5 fruit fly cellular contexts compared by ENCODE assay signal in the genomic region with DNA sequence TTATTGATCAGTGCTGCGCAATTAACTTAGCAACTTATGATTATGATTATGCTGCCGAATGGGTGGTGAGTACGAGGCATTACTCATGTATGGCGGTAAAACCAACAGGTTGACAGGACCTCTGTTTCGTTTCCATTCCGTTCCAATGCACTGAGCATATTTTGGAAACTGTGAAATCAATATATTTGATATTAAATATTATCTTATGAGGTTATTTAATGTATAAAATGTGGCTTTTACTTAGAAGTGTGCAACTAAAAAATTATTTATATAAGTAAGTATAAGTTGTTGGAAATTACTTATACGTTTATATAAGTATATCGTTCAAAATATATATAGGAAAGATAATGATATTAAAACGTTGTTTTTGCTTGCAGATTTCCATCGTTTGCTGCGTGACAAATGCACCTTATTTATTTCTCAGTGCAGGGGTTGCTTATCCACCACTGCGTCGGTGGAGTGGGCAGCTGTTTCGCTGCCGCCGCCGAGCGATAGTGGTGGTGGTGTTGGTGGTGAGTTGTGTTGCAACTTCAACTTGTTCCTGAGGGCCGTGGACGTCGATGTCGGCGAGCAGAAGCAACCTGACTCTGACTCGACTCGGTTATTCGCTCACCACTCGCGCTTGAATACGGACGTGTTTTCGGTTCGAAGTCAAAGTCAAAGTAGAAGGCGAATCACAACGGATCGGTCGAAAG.
A peak's percentile ranks its signal among the peaks of the same experiment; 100 is the strongest.
TF ChIP-seq lines count a peak whose summit lies in the region.

A gene (plus strand): TSS at position 568 of the 695 bp plus-strand sequence.

- TF ChIP-seq CTCF in whole organism, embryonic (GFP tag; optimal IDR thresholded peaks at IDR 0.05; lab: Kevin White, UChicago): peak; percentile 31

TF ChIP-seq in whole organism, adult, 20 proteins besides CTCF, POLR2A, EP300 and RAD21:
- TF ChIP-seq Hr96 (GFP tag; optimal IDR thresholded peaks at IDR 0.05; lab: Kevin White, UChicago): no peak
- TF ChIP-seq CG12768 (GFP tag; optimal IDR thresholded peaks at IDR 0.05; lab: Kevin White, UChicago): peak; percentile 39
- no peak for TF ChIP-seq CG5204 (GFP tag; optimal IDR thresholded peaks at IDR 0.05; lab: Kevin White, UChicago)
- TF ChIP-seq CG7045 (GFP tag; optimal IDR thresholded peaks at IDR 0.05; lab: Kevin White, UChicago): no peak

TF ChIP-seq in whole organism, embryonic, 481 proteins besides CTCF, POLR2A, EP300 and RAD21 (continues in another document):
- TF ChIP-seq nmo (GFP tag; optimal IDR thresholded peaks at IDR 0.05; lab: Kevin White, UChicago) (peak; percentile 93), Myb (GFP tag; optimal IDR thresholded peaks at IDR 0.05; lab: Kevin White, UChicago) (peak; percentile 15), sna (GFP tag; IDR thresholded peaks at IDR 0.05; lab: Robert Waterston, UW; ENCODE audit: partially characterized antibody) (no peak), CG10431 (GFP tag; optimal IDR thresholded peaks at IDR 0.05; lab: Kevin White, UChicago) (peak; percentile 85), Fer1 (GFP tag; optimal IDR thresholded peaks at IDR 0.05; lab: Kevin White, UChicago) (peak; percentile 87), Sox102F (GFP tag; optimal IDR thresholded peaks at IDR 0.05; lab: Kevin White, UChicago) (peak; percentile 84), CG6765 (GFP tag; optimal IDR thresholded peaks at IDR 0.05; lab: Kevin White, UChicago) (peak; percentile 47), crol (GFP tag; IDR thresholded peaks at IDR 0.05; lab: Robert Waterston, UW) (no peak), CG31224 (GFP tag; IDR thresholded peaks at IDR 0.05; lab: Robert Waterston, UW) (peak; percentile 26; the same call in 1 of the 2 replicates), sens (GFP tag; lab: Kevin White, UChicago) (peak; percentile 72), CG32772 (GFP tag; IDR thresholded peaks at IDR 0.05; lab: Robert Waterston, UW) (peak; percentile 58), BEAF-32 (GFP tag; optimal IDR thresholded peaks at IDR 0.05; lab: Kevin White, UChicago) (no peak), CG13775 (GFP tag; optimal IDR thresholded peaks at IDR 0.05; lab: Kevin White, UChicago) (peak; percentile 91), Bteb2 (GFP tag; optimal IDR thresholded peaks at IDR 0.05; lab: Kevin White, UChicago) (no peak), dati (GFP tag; IDR thresholded peaks at IDR 0.05; lab: Robert Waterston, UW) (no peak), sc (optimal IDR thresholded peaks at IDR 0.05; lab: Kevin White, UChicago) (no peak), sc (GFP tag; optimal IDR thresholded peaks at IDR 0.05; lab: Kevin White, UChicago) (peak; percentile 86), stc (GFP tag; IDR thresholded peaks at IDR 0.05; lab: Robert Waterston, UW) (peak; percentile 68), lmd (GFP tag; IDR thresholded peaks at IDR 0.05; lab: Robert Waterston, UW) (peak; percentile 74)

TF ChIP-seq in whole organism, prepupa, 60 proteins besides CTCF, POLR2A, EP300 and RAD21 (continues in another document):
- peak; percentile 89 for TF ChIP-seq CG8119 (GFP tag; IDR thresholded peaks at IDR 0.05; lab: Robert Waterston, UW)
- peak; percentile 50 for TF ChIP-seq Ets21C (GFP tag; optimal IDR thresholded peaks at IDR 0.05; lab: Kevin White, UChicago)
- TF ChIP-seq CG6163 (GFP tag; IDR thresholded peaks at IDR 0.05; lab: Robert Waterston, UW): peak; percentile 75; the same call in 2 of the 3 replicates
- peak; percentile 82 for TF ChIP-seq topi (GFP tag; optimal IDR thresholded peaks at IDR 0.05; lab: Kevin White, UChicago)
- peak; percentile 90 for TF ChIP-seq CG8632 (GFP tag; optimal IDR thresholded peaks at IDR 0.05; lab: Kevin White, UChicago)
- TF ChIP-seq CG7368 (GFP tag; optimal IDR thresholded peaks at IDR 0.05; lab: Kevin White, UChicago): peak; percentile 73
- peak; percentile 91 for TF ChIP-seq dsx (GFP tag; optimal IDR thresholded peaks at IDR 0.05; lab: Kevin White, UChicago; ENCODE audit: poor library complexity, severe bottlenecking)
- TF ChIP-seq OdsH (GFP tag; optimal IDR thresholded peaks at IDR 0.05; lab: Kevin White, UChicago): peak; percentile 91
- TF ChIP-seq CG11762 (GFP tag; optimal IDR thresholded peaks at IDR 0.05; lab: Kevin White, UChicago; ENCODE audit: insufficient read depth): peak; percentile 87
- TF ChIP-seq cyc (GFP tag; optimal IDR thresholded peaks at IDR 0.05; lab: Kevin White, UChicago): peak; percentile 76
- TF ChIP-seq fkh (GFP tag; optimal IDR thresholded peaks at IDR 0.05; lab: Kevin White, UChicago): peak; percentile 25
- TF ChIP-seq salr (GFP tag; optimal IDR thresholded peaks at IDR 0.05; lab: Kevin White, UChicago): peak; percentile 76 to 93
- TF ChIP-seq acj6 (GFP tag; optimal IDR thresholded peaks at IDR 0.05; lab: Kevin White, UChicago): peak; percentile 90
- peak; percentile 82 for TF ChIP-seq CG16779 (tag; optimal IDR thresholded peaks at IDR 0.05; lab: Kevin White, UChicago)
- peak; percentile 96 for TF ChIP-seq Eip78C (GFP tag; lab: Kevin White, UChicago)
- TF ChIP-seq CG6276 (GFP tag; optimal IDR thresholded peaks at IDR 0.05; lab: Kevin White, UChicago): peak; percentile 76
- peak; percentile 38 for TF ChIP-seq dac (GFP tag; optimal IDR thresholded peaks at IDR 0.05; lab: Kevin White, UChicago)
- peak; percentile 93 for TF ChIP-seq CG10631 (GFP tag; optimal IDR thresholded peaks at IDR 0.05; lab: Kevin White, UChicago)
- TF ChIP-seq vri (GFP tag; optimal IDR thresholded peaks at IDR 0.05; lab: Kevin White, UChicago): peak; percentile 79

TF ChIP-seq in whole organism, pupa, 21 proteins besides CTCF, POLR2A, EP300 and RAD21:
- TF ChIP-seq fd96Ca (GFP tag; IDR thresholded peaks at IDR 0.05; lab: Robert Waterston, UW) (peak; percentile 51; the same call in 1 of the 3 replicates), CG13204 (GFP tag; optimal IDR thresholded peaks at IDR 0.05; lab: Kevin White, UChicago) (peak; percentile 82), CG15710 (tag; optimal IDR thresholded peaks at IDR 0.05; lab: Kevin White, UChicago) (peak; percentile 89), D1 (tag; optimal IDR thresholded peaks at IDR 0.05; lab: Kevin White, UChicago) (peak; percentile 97), Ets98B (GFP tag; IDR thresholded peaks at IDR 0.05; lab: Robert Waterston, UW) (peak; percentile 51), rn (GFP tag; IDR thresholded peaks at IDR 0.05; lab: Robert Waterston, UW) (no peak), CG8159 (tag; optimal IDR thresholded peaks at IDR 0.05; lab: Kevin White, UChicago) (peak; percentile 95), Pif1B (GFP tag; optimal IDR thresholded peaks at IDR 0.05; lab: Kevin White, UChicago) (peak; percentile 90), CG8301 (tag; optimal IDR thresholded peaks at IDR 0.05; lab: Kevin White, UChicago) (peak; percentile 84), EcR (GFP tag; optimal IDR thresholded peaks at IDR 0.05; lab: Kevin White, UChicago) (peak; percentile 56), Snoo (tag; optimal IDR thresholded peaks at IDR 0.05; lab: Kevin White, UChicago) (peak; percentile 82), CG17806 (tag; optimal IDR thresholded peaks at IDR 0.05; lab: Kevin White, UChicago) (peak; percentile 90), CG14655 (GFP tag; optimal IDR thresholded peaks at IDR 0.05; lab: Kevin White, UChicago) (peak; percentile 92), gl (tag; optimal IDR thresholded peaks at IDR 0.05; lab: Kevin White, UChicago) (peak; percentile 68), CG32121 (GFP tag; IDR thresholded peaks at IDR 0.05; lab: Robert Waterston, UW) (peak; percentile 62), CG9948 (tag; optimal IDR thresholded peaks at IDR 0.05; lab: Kevin White, UChicago) (peak; percentile 96), CG34367 (tag; optimal IDR thresholded peaks at IDR 0.05; lab: Kevin White, UChicago) (peak; percentile 85), CG4496 (GFP tag; IDR thresholded peaks at IDR 0.05; lab: Robert Waterston, UW) (peak; percentile 73; the same call in 1 of the 3 replicates), CG10348 (GFP tag; IDR thresholded peaks at IDR 0.05; lab: Robert Waterston, UW) (no peak), Pif1A (GFP tag; optimal IDR thresholded peaks at IDR 0.05; lab: Kevin White, UChicago) (peak; percentile 80), CG12605 (GFP tag; IDR thresholded peaks at IDR 0.05; lab: Robert Waterston, UW) (0 out of 2 replicates have a peak, but pooled peaks have one; percentile 33)
TF ChIP-seq in whole organism, pupa: peak in this region for 19.

TF ChIP-seq in whole organism, wandering third instar larva, 38 proteins besides CTCF, POLR2A, EP300 and RAD21 (continues in another document):
- TF ChIP-seq lola (GFP tag; optimal IDR thresholded peaks at IDR 0.05; lab: Kevin White, UChicago): no peak
- peak; percentile 85 for TF ChIP-seq brk (GFP tag; optimal IDR thresholded peaks at IDR 0.05; lab: Kevin White, UChicago)
- peak in 1 of 2 experiments; percentile 90 for TF ChIP-seq foxo (GFP tag; optimal IDR thresholded peaks at IDR 0.05; lab: Kevin White, UChicago)
- peak; percentile 84 for TF ChIP-seq tai (GFP tag; optimal IDR thresholded peaks at IDR 0.05; lab: Kevin White, UChicago)
- no peak for TF ChIP-seq N (GFP tag; optimal IDR thresholded peaks at IDR 0.05; lab: Kevin White, UChicago)
- TF ChIP-seq pan (optimal IDR thresholded peaks at IDR 0.05; lab: Kevin White, UChicago): no peak
- no peak for TF ChIP-seq usp (GFP tag; optimal IDR thresholded peaks at IDR 0.05; lab: Kevin White, UChicago)
- peak; percentile 78 for TF ChIP-seq sage (GFP tag; optimal IDR thresholded peaks at IDR 0.05; lab: Kevin White, UChicago)
- TF ChIP-seq Sp1 (GFP tag; optimal IDR thresholded peaks at IDR 0.05; lab: Kevin White, UChicago): peak; percentile 90
- no peak for TF ChIP-seq Myc (optimal IDR thresholded peaks at IDR 0.05; lab: Kevin White, UChicago)
- TF ChIP-seq Jra (GFP tag; optimal IDR thresholded peaks at IDR 0.05; lab: Kevin White, UChicago): peak; percentile 17
- peak; percentile 59 for TF ChIP-seq Vsx2 (GFP tag; optimal IDR thresholded peaks at IDR 0.05; lab: Kevin White, UChicago; ENCODE audit: partially characterized antibody)
- TF ChIP-seq Hr78 (GFP tag; optimal IDR thresholded peaks at IDR 0.05; lab: Kevin White, UChicago): no peak
- no peak for TF ChIP-seq dl (GFP tag; optimal IDR thresholded peaks at IDR 0.05; lab: Kevin White, UChicago; ENCODE audit: insufficient read depth in 1 of 2, partially characterized antibody in 2 of 2)
- peak; percentile 88 for TF ChIP-seq HLH106 (tag; optimal IDR thresholded peaks at IDR 0.05; lab: Kevin White, UChicago)
- TF ChIP-seq Dif (GFP tag; optimal IDR thresholded peaks at IDR 0.05; lab: Kevin White, UChicago; ENCODE audit: partially characterized antibody): peak; percentile 66
- no peak for TF ChIP-seq GATAd (GFP tag; optimal IDR thresholded peaks at IDR 0.05; lab: Kevin White, UChicago)
- TF ChIP-seq rgr (GFP tag; optimal IDR thresholded peaks at IDR 0.05; lab: Kevin White, UChicago): peak; percentile 86
- TF ChIP-seq dsf (GFP tag; optimal IDR thresholded peaks at IDR 0.05; lab: Kevin White, UChicago; ENCODE audit: borderline replicate concordance): peak; percentile 15
- TF ChIP-seq sv (GFP tag; optimal IDR thresholded peaks at IDR 0.05; lab: Kevin White, UChicago): peak; percentile 72
- TF ChIP-seq CrebA (GFP tag; optimal IDR thresholded peaks at IDR 0.05; lab: Kevin White, UChicago; ENCODE audit: borderline replicate concordance): peak; percentile 66
- TF ChIP-seq Mio (GFP tag; optimal IDR thresholded peaks at IDR 0.05; lab: Kevin White, UChicago): no peak
- TF ChIP-seq Hr83 (GFP tag; optimal IDR thresholded peaks at IDR 0.05; lab: Kevin White, UChicago; ENCODE audit: poor library complexity, severe bottlenecking): peak; percentile 48
